Fruit fly (Drosophila melanogaster) whole organism, embryonic: Measurements from ENCODE around the gene CG42824.
A peak's percentile ranks its signal among the peaks of the same experiment; 100 is the strongest.

Source experiments
- Ada2b ChIP-seq: fragments of 200-800 bp; sonication (Bioruptor generic); IDR thresholded peaks from 2 replicates; pipeline ENCODE4 v1.3.6; 2022; ENCODE audit warnings: missing biosample characterization, missing genetic modification characterization
- BEAF-32 ChIP-seq: fragments of 200-800 bp; sonication (Bioruptor generic); optimal IDR thresholded peaks from 3 replicates; lab custom pipeline; 2017; ENCODE audit warnings: missing biosample characterization, missing genetic modification characterization, mild to moderate bottlenecking, moderate library complexity, missing genetic modification reagents
- BtbVII ChIP-seq: fragments of 200-800 bp; sonication (Bioruptor generic); optimal IDR thresholded peaks from 3 replicates; lab custom pipeline; 2017; ENCODE audit warnings: missing biosample characterization, mild to moderate bottlenecking, missing genetic modification characterization
- CG10366 ChIP-seq: fragments of 200-800 bp; sonication (Bioruptor generic); IDR thresholded peaks from 2 replicates; pipeline ENCODE4 v1.3.6; 2022; ENCODE audit warnings: missing biosample characterization, missing genetic modification characterization
- CG10543 ChIP-seq: fragments of 200-800 bp; sonication (Bioruptor generic); optimal IDR thresholded peaks from 3 replicates; lab custom pipeline; 2017; ENCODE audit warnings: missing biosample characterization, mild to moderate bottlenecking, missing genetic modification characterization, moderate library complexity
- CG12104 ChIP-seq: fragments of 200-800 bp; sonication (Bioruptor generic); optimal IDR thresholded peaks from 3 replicates; lab custom pipeline; 2016; ENCODE audit warnings: missing biosample characterization, missing genetic modification characterization
- CG12659 ChIP-seq: fragments of 200-800 bp; sonication (Bioruptor generic); optimal IDR thresholded peaks from 3 replicates; lab custom pipeline; 2017; ENCODE audit warnings: mild to moderate bottlenecking, missing biosample characterization, missing genetic modification reagents, missing genetic modification characterization
- CG12744 ChIP-seq: fragments of 200-800 bp; sonication (Bioruptor generic); optimal IDR thresholded peaks from 2 replicates; lab custom pipeline; 2016; ENCODE audit warnings: missing biosample characterization, missing genetic modification characterization
- CG13296 ChIP-seq: fragments of 200-800 bp; sonication (Bioruptor generic); optimal IDR thresholded peaks from 3 replicates; lab custom pipeline; 2018; ENCODE audit warnings: missing biosample characterization, mild to moderate bottlenecking, missing genetic modification characterization
- CG15514 ChIP-seq: fragments of 200-800 bp; sonication (Bioruptor generic); optimal IDR thresholded peaks from 3 replicates; lab custom pipeline; 2017; ENCODE audit warnings: missing biosample characterization, missing genetic modification characterization, mild to moderate bottlenecking, moderate library complexity, missing genetic modification reagents
- CG18011 ChIP-seq: fragments of 200-800 bp; sonication (Bioruptor generic); optimal IDR thresholded peaks from 2 replicates; lab custom pipeline; 2017; ENCODE audit warnings: missing biosample characterization, missing genetic modification characterization, mild to moderate bottlenecking, moderate library complexity, missing genotype
- CG18262 ChIP-seq: fragments of 200-800 bp; optimal IDR thresholded peaks from 3 replicates; lab custom pipeline; 2019; ENCODE audit warnings: missing biosample characterization, mild to moderate bottlenecking, missing genetic modification characterization, moderate library complexity
- CG4424 ChIP-seq: fragments of 200-800 bp; sonication (Bioruptor generic); optimal IDR thresholded peaks from 3 replicates; lab custom pipeline; 2016; ENCODE audit warnings: missing biosample characterization, missing genetic modification characterization
- CG4617 ChIP-seq: fragments of 200-800 bp; sonication (Bioruptor generic); optimal IDR thresholded peaks from 3 replicates; lab custom pipeline; 2016; ENCODE audit warnings: missing biosample characterization, missing genetic modification characterization, borderline replicate concordance
- CG5245 ChIP-seq: fragments of 200-800 bp; sonication (Bioruptor generic); optimal IDR thresholded peaks from 3 replicates; lab custom pipeline; 2016; ENCODE audit warnings: missing biosample characterization, missing genetic modification characterization
- CG6683 ChIP-seq: fragments of 200-800 bp; sonication (Bioruptor generic); optimal IDR thresholded peaks from 2 replicates; lab custom pipeline; 2017; ENCODE audit warnings: missing biosample characterization, mild to moderate bottlenecking, missing genetic modification characterization, missing genetic modification reagents
- CG6791 ChIP-seq: fragments of 200-800 bp; sonication (Bioruptor generic); IDR thresholded peaks from 3 replicates; pipeline ENCODE4 v1.3.6; 2022; ENCODE audit warnings: missing biosample characterization, missing genetic modification characterization; ENCODE audit not compliant: partially characterized antibody
- CG8089 ChIP-seq: fragments of 200-800 bp; sonication (Bioruptor generic); optimal IDR thresholded peaks from 3 replicates; lab custom pipeline; 2016; ENCODE audit warnings: missing biosample characterization, missing genetic modification characterization
- CG9215 ChIP-seq: fragments of 200-800 bp; sonication (Bioruptor generic); IDR thresholded peaks from 2 replicates; pipeline ENCODE4 v1.3.6; 2022; ENCODE audit warnings: missing biosample characterization, missing genetic modification characterization
- CG9727 ChIP-seq: fragments of 200-800 bp; sonication (Bioruptor generic); optimal IDR thresholded peaks from 3 replicates; lab custom pipeline; 2017; ENCODE audit warnings: missing biosample characterization, mild to moderate bottlenecking, missing genetic modification characterization
- D ChIP-seq, 2 experiments: fragments of 200-800 bp in 1 of 2; fragments of >200 bp in 1 of 2; sonication (Bioruptor generic) in 1 of 2; optimal IDR thresholded peaks; 2 replicates in 1 of 2; 3 replicates in 1 of 2; lab custom pipeline; 2017; ENCODE audit warnings: mild to moderate bottlenecking in 1 of 2, missing biosample characterization in 1 of 2, missing genetic modification characterization in 1 of 2, missing genetic modification reagents in 1 of 2
- Dek ChIP-seq: fragments of 200-800 bp; sonication (Bioruptor generic); optimal IDR thresholded peaks from 3 replicates; lab custom pipeline; 2019; ENCODE audit warnings: missing biosample characterization, mild to moderate bottlenecking, missing genetic modification characterization, moderate library complexity
- Ets97D ChIP-seq: fragments of 200-800 bp; sonication (Bioruptor generic); optimal IDR thresholded peaks from 3 replicates; lab custom pipeline; 2016; ENCODE audit warnings: missing biosample characterization, missing genetic modification characterization
- Gsc ChIP-seq: fragments of 200-800 bp; sonication (Bioruptor generic); IDR thresholded peaks from 2 replicates; pipeline ENCODE4 v1.3.6; 2022; ENCODE audit warnings: missing biosample characterization, missing genetic modification characterization
- H15 ChIP-seq: fragments of 200-800 bp; sonication (Bioruptor generic); IDR thresholded peaks from 3 replicates; pipeline ENCODE4 v1.3.6; 2022; ENCODE audit warnings: missing biosample characterization, missing genetic modification characterization
- HHEX ChIP-seq: fragments of 200-800 bp; sonication (Bioruptor generic); optimal IDR thresholded peaks from 3 replicates; lab custom pipeline; 2017; ENCODE audit warnings: missing biosample characterization, mild to moderate bottlenecking, missing genetic modification characterization, missing genetic modification reagents
- Lim3 ChIP-seq: fragments of 200-800 bp; sonication (Bioruptor generic); IDR thresholded peaks from 2 replicates; pipeline ENCODE4 v1.3.6; 2022; ENCODE audit warnings: missing biosample characterization, missing genetic modification characterization
- Oaz ChIP-seq: fragments of 200-800 bp; sonication (Bioruptor generic); IDR thresholded peaks from 2 replicates; pipeline ENCODE4 v1.3.6; 2022; ENCODE audit warnings: missing biosample characterization, missing genetic modification characterization
- Oli ChIP-seq: fragments of 200-800 bp; sonication (Bioruptor generic); optimal IDR thresholded peaks from 2 replicates; lab custom pipeline; 2018; ENCODE audit warnings: missing biosample characterization, mild to moderate bottlenecking, missing genetic modification characterization, moderate library complexity
- Sin3A ChIP-seq: fragments of >200 bp; optimal IDR thresholded peaks from 2 replicates; lab custom pipeline; 2018
- Trl ChIP-seq, 3 experiments: fragments of >200 bp in 2 of 3; fragments of 200-800 bp in 1 of 3; sonication (Bioruptor generic) in 1 of 3; optimal IDR thresholded peaks; 2 replicates in 1 of 3; 3 replicates in 2 of 3; lab custom pipeline; 2016 to 2017; ENCODE audit warnings: missing biosample characterization in 1 of 3, missing genetic modification characterization in 1 of 3
- Xrp1 ChIP-seq: fragments of 200-800 bp; sonication (Bioruptor generic); IDR thresholded peaks from 2 replicates; pipeline ENCODE4 v1.3.6; 2022; ENCODE audit warnings: missing biosample characterization, missing genetic modification characterization
- abd-A ChIP-seq: fragments of 200-800 bp; sonication (Bioruptor generic); optimal IDR thresholded peaks from 3 replicates; lab custom pipeline; 2019; ENCODE audit warnings: missing biosample characterization, mild to moderate bottlenecking, missing genetic modification characterization, moderate library complexity
- bigmax ChIP-seq: fragments of 200-800 bp; sonication (Bioruptor generic); optimal IDR thresholded peaks from 2 replicates; lab custom pipeline; 2018; ENCODE audit warnings: missing biosample characterization, mild to moderate bottlenecking, missing genetic modification characterization
- cg ChIP-seq: fragments of 200-800 bp; sonication (Bioruptor generic); optimal IDR thresholded peaks from 3 replicates; lab custom pipeline; 2019; ENCODE audit warnings: missing biosample characterization, mild to moderate bottlenecking, missing genetic modification characterization, moderate library complexity
- corto ChIP-seq: fragments of 200-800 bp; sonication (Bioruptor generic); optimal IDR thresholded peaks from 2 replicates; lab custom pipeline; 2016; ENCODE audit warnings: missing biosample characterization, mild to moderate bottlenecking, missing genetic modification characterization, moderate library complexity
- fd64A ChIP-seq: fragments of 200-800 bp; sonication (Bioruptor generic); optimal IDR thresholded peaks from 3 replicates; lab custom pipeline; 2018; ENCODE audit warnings: missing biosample characterization, mild to moderate bottlenecking, missing genetic modification characterization
- gem ChIP-seq: fragments of 200-800 bp; sonication (Bioruptor generic); optimal IDR thresholded peaks from 2 replicates; lab custom pipeline; 2019; ENCODE audit warnings: missing biosample characterization, mild to moderate bottlenecking, missing genetic modification characterization, moderate library complexity
- grau ChIP-seq: fragments of 200-800 bp; optimal IDR thresholded peaks from 3 replicates; lab custom pipeline; 2019; ENCODE audit warnings: missing biosample characterization, mild to moderate bottlenecking, missing genetic modification characterization, moderate library complexity
- her ChIP-seq: fragments of 200-800 bp; sonication (Bioruptor generic); optimal IDR thresholded peaks from 2 replicates; lab custom pipeline; 2016; ENCODE audit warnings: missing biosample characterization, missing genetic modification characterization
- insv ChIP-seq, 2 experiments: fragments of 200-800 bp; sonication (Bioruptor generic); optimal IDR thresholded peaks; 3 replicates each; lab custom pipeline; 2016 to 2018; ENCODE audit warnings: missing biosample characterization in 2 of 2, missing genetic modification characterization in 2 of 2
- inv ChIP-seq: fragments of 200-800 bp; sonication (Bioruptor generic); IDR thresholded peaks from 2 replicates; pipeline ENCODE4 v1.3.6; 2022; ENCODE audit warnings: missing biosample characterization, missing genetic modification characterization; ENCODE audit not compliant: partially characterized antibody
- ken ChIP-seq: fragments of 200-800 bp; sonication (Bioruptor generic); IDR thresholded peaks from 3 replicates; pipeline ENCODE4 v1.3.6; 2022; ENCODE audit warnings: missing biosample characterization, missing genetic modification characterization
- lilli ChIP-seq: fragments of 200-800 bp; sonication (Bioruptor generic); optimal IDR thresholded peaks from 3 replicates; lab custom pipeline; 2016; ENCODE audit warnings: missing biosample characterization, missing genetic modification characterization
- luna ChIP-seq: fragments of 200-800 bp; sonication (Bioruptor generic); optimal IDR thresholded peaks from 2 replicates; lab custom pipeline; 2016; ENCODE audit warnings: missing biosample characterization, missing genetic modification characterization
- mam ChIP-seq: fragments of 200-800 bp; sonication (Bioruptor generic); optimal IDR thresholded peaks from 3 replicates; lab custom pipeline; 2016; ENCODE audit warnings: missing biosample characterization, missing genetic modification characterization
- rib ChIP-seq: fragments of 200-800 bp; sonication (Bioruptor generic); IDR thresholded peaks from 2 replicates; pipeline ENCODE4 v1.3.6; 2022; ENCODE audit warnings: missing biosample characterization, missing genetic modification characterization
- sd ChIP-seq: fragments of 200-800 bp; sonication (Bioruptor generic); optimal IDR thresholded peaks from 3 replicates; lab custom pipeline; 2018; ENCODE audit warnings: missing biosample characterization, mild to moderate bottlenecking, missing genetic modification characterization, moderate library complexity

Gene CG42824

dm6 chr3R:17385329-17386019 lies 20.8 kb downstream of the CG42824 start (continued):
- TF ChIP-seq CG6683 (GFP tag; lab: Kevin White, UChicago) (no peak), CG8089 (GFP tag; lab: Kevin White, UChicago) (peak; percentile 16), BEAF-32 (GFP tag; lab: Kevin White, UChicago) (peak; percentile 53), rib (GFP tag; lab: Robert Waterston, UW) (0 out of 2 replicates have a peak, but pooled peaks have one; percentile 49), CG18011 (GFP tag; lab: Kevin White, UChicago) (peak; percentile 23), Gsc (GFP tag; lab: Robert Waterston, UW) (no peak), Trl (optimal IDR thresholded peaks at IDR 0.05; lab: Kevin White, UChicago) (no peak), Trl (GFP tag; optimal IDR thresholded peaks at IDR 0.05; lab: Kevin White, UChicago) (peak; percentile 81), Ada2b (peak; percentile 72), abd-A (tag; lab: Kevin White, UChicago) (peak; percentile 28), Sin3A (peak; percentile 63), CG13296 (GFP tag; lab: Kevin White, UChicago) (peak; percentile 50), Lim3 (GFP tag; lab: Robert Waterston, UW) (no peak), CG12104 (GFP tag; lab: Kevin White, UChicago) (peak; percentile 37), CG18262 (tag; lab: Kevin White, UChicago) (peak; percentile 28), Dek (tag; lab: Kevin White, UChicago) (peak; percentile 40), D (optimal IDR thresholded peaks at IDR 0.05; lab: Kevin White, UChicago) (no peak), D (GFP tag; optimal IDR thresholded peaks at IDR 0.05; lab: Kevin White, UChicago) (no peak), fd64A (GFP tag; lab: Kevin White, UChicago) (no peak), CG15514 (GFP tag; lab: Kevin White, UChicago) (peak; percentile 91), CG4617 (GFP tag; lab: Kevin White, UChicago) (peak; percentile 54), BtbVII (GFP tag; lab: Kevin White, UChicago) (peak; percentile 31), HHEX (GFP tag; lab: Kevin White, UChicago) (peak; percentile 23), CG4424 (GFP tag; lab: Kevin White, UChicago) (peak; percentile 22), Xrp1 (GFP tag; lab: Robert Waterston, UW) (peak; percentile 64), inv (GFP tag; lab: Robert Waterston, UW) (no peak), gem (tag; lab: Kevin White, UChicago) (peak; percentile 68), her (peak; percentile 55), Oli (peak; percentile 53), CG6791 (GFP tag; lab: Robert Waterston, UW) (peak; percentile 60; the same call in 1 of the 3 replicates), CG12659 (GFP tag; lab: Kevin White, UChicago) (peak; percentile 81), H15 (GFP tag; lab: Robert Waterston, UW) (peak; percentile 43; the same call in 1 of the 3 replicates), CG5245 (GFP tag; lab: Kevin White, UChicago) (peak; percentile 35), Oaz (GFP tag; lab: Robert Waterston, UW) (peak; percentile 65), Ets97D (GFP tag; lab: Kevin White, UChicago) (peak; percentile 94), luna (GFP tag; lab: Kevin White, UChicago) (peak; percentile 66), corto (GFP tag; lab: Kevin White, UChicago) (no peak), grau (peak; percentile 66), lilli (GFP tag; lab: Kevin White, UChicago) (peak; percentile 69), ken (GFP tag; lab: Robert Waterston, UW) (peak; percentile 74), cg (GFP tag; lab: Kevin White, UChicago) (no peak), insv (GFP tag; optimal IDR thresholded peaks at IDR 0.05; lab: Kevin White, UChicago) (peak in 1 of 2 experiments; percentile 36), sd (tag; lab: Kevin White, UChicago) (peak; percentile 72), mam (GFP tag; lab: Kevin White, UChicago) (peak; percentile 84), CG10366 (GFP tag; lab: Robert Waterston, UW) (peak; percentile 46; the same call in 1 of the 2 replicates), CG10543 (GFP tag; lab: Kevin White, UChicago) (peak; percentile 44), bigmax (GFP tag; lab: Kevin White, UChicago) (peak; percentile 38), CG12744 (GFP tag; lab: Kevin White, UChicago) (peak; percentile 49), CG9215 (GFP tag; lab: Robert Waterston, UW) (0 out of 2 replicates have a peak, but pooled peaks have one; percentile 30), CG9727 (GFP tag; lab: Kevin White, UChicago) (peak; percentile 46)
